Fruit fly (Drosophila melanogaster) whole organism, embryonic: ENCODE results near the gene GAPsec.

Source experiments
- Atf6 ChIP-seq: fragments of 200-800 bp; sonication (Bioruptor generic); IDR thresholded peaks from 2 replicates; pipeline ENCODE4 v1.3.6; 2022; ENCODE audit warnings: missing biosample characterization, missing genetic modification characterization
- BEAF-32 ChIP-seq: fragments of 200-800 bp; sonication (Bioruptor generic); optimal IDR thresholded peaks from 3 replicates; lab custom pipeline; 2017; ENCODE audit warnings: missing biosample characterization, missing genetic modification characterization, mild to moderate bottlenecking, moderate library complexity, missing genetic modification reagents
- Bgb ChIP-seq: fragments of 200-800 bp; sonication (Bioruptor generic); IDR thresholded peaks from 2 replicates; pipeline ENCODE4 v1.3.6; 2022; ENCODE audit warnings: missing biosample characterization, missing genetic modification characterization; ENCODE audit not compliant: partially characterized antibody
- Bteb2 ChIP-seq: fragments of 200-800 bp; sonication (Bioruptor generic); optimal IDR thresholded peaks from 2 replicates; lab custom pipeline; 2016; ENCODE audit warnings: missing biosample characterization, missing genetic modification characterization
- CG10543 ChIP-seq: fragments of 200-800 bp; sonication (Bioruptor generic); optimal IDR thresholded peaks from 3 replicates; lab custom pipeline; 2017; ENCODE audit warnings: missing biosample characterization, mild to moderate bottlenecking, missing genetic modification characterization, moderate library complexity
- CG13287 ChIP-seq: fragments of 200-800 bp; sonication (Bioruptor generic); IDR thresholded peaks from 2 replicates; pipeline ENCODE4 v1.3.6; 2022; ENCODE audit warnings: missing biosample characterization, missing genetic modification characterization; ENCODE audit not compliant: partially characterized antibody
- CG15514 ChIP-seq: fragments of 200-800 bp; sonication (Bioruptor generic); optimal IDR thresholded peaks from 3 replicates; lab custom pipeline; 2017; ENCODE audit warnings: missing biosample characterization, missing genetic modification characterization, mild to moderate bottlenecking, moderate library complexity, missing genetic modification reagents
- CG1602 ChIP-seq: fragments of 200-800 bp; sonication (Bioruptor generic); optimal IDR thresholded peaks from 3 replicates; lab custom pipeline; 2016; ENCODE audit warnings: missing biosample characterization, missing genetic modification characterization
- CG1603 ChIP-seq: fragments of 200-800 bp; sonication (Bioruptor generic); optimal IDR thresholded peaks from 2 replicates; lab custom pipeline; 2019; ENCODE audit warnings: missing biosample characterization, mild to moderate bottlenecking, missing genetic modification characterization, moderate library complexity
- CG16813 ChIP-seq: fragments of 200-800 bp; sonication (Bioruptor generic); IDR thresholded peaks from 3 replicates; pipeline ENCODE4 v1.3.6; 2022; ENCODE audit warnings: missing biosample characterization, missing genetic modification characterization; ENCODE audit not compliant: partially characterized antibody
- CG2116 ChIP-seq: fragments of 200-800 bp; sonication (Bioruptor generic); optimal IDR thresholded peaks from 3 replicates; lab custom pipeline; 2018; ENCODE audit warnings: missing biosample characterization, mild to moderate bottlenecking, missing genetic modification characterization
- CG2712 ChIP-seq: fragments of 200-800 bp; optimal IDR thresholded peaks from 3 replicates; lab custom pipeline; 2019; ENCODE audit warnings: missing biosample characterization, mild to moderate bottlenecking, missing genetic modification characterization, moderate library complexity
- CG3847 ChIP-seq: fragments of 200-800 bp; sonication (Bioruptor generic); IDR thresholded peaks from 2 replicates; pipeline ENCODE4 v1.3.6; 2022; ENCODE audit warnings: missing biosample characterization, missing genetic modification characterization
- CG6689 ChIP-seq: fragments of 200-800 bp; sonication (Bioruptor generic); IDR thresholded peaks from 2 replicates; pipeline ENCODE4 v1.3.6; 2022; ENCODE audit warnings: missing biosample characterization, missing genetic modification characterization
- CG8089 ChIP-seq: fragments of 200-800 bp; sonication (Bioruptor generic); optimal IDR thresholded peaks from 3 replicates; lab custom pipeline; 2016; ENCODE audit warnings: missing biosample characterization, missing genetic modification characterization
- CG8290 ChIP-seq, 3 experiments: fragments of 200-800 bp; sonication (Bioruptor generic); optimal IDR thresholded peaks; 2 replicates each; lab custom pipeline; 2016 to 2019; ENCODE audit warnings: missing biosample characterization in 3 of 3, missing genetic modification characterization in 3 of 3, mild to moderate bottlenecking in 2 of 3, moderate library complexity in 1 of 3
- CG9797 ChIP-seq: fragments of 200-800 bp; sonication (Bioruptor generic); optimal IDR thresholded peaks from 3 replicates; lab custom pipeline; 2018; ENCODE audit warnings: missing biosample characterization, mild to moderate bottlenecking, missing genetic modification characterization
- CHES-1-like ChIP-seq: fragments of 200-800 bp; sonication (Bioruptor generic); optimal IDR thresholded peaks from 2 replicates; lab custom pipeline; 2016; ENCODE audit warnings: missing biosample characterization, missing genetic modification characterization
- Dll ChIP-seq: fragments of 200-800 bp; sonication (Bioruptor generic); IDR thresholded peaks from 4 replicates; pipeline ENCODE4 v1.3.6; 2022; ENCODE audit warnings: missing biosample characterization, missing genetic modification characterization; ENCODE audit not compliant: partially characterized antibody
- Dp ChIP-seq: fragments of 200-800 bp; sonication (Bioruptor generic); optimal IDR thresholded peaks from 2 replicates; lab custom pipeline; 2018; ENCODE audit warnings: missing biosample characterization, mild to moderate bottlenecking, missing genetic modification characterization, moderate library complexity
- E2f1 ChIP-seq: fragments of 200-800 bp; sonication (Bioruptor generic); IDR thresholded peaks from 2 replicates; pipeline ENCODE4 v1.3.6; 2022; ENCODE audit warnings: missing biosample characterization, missing genetic modification characterization
- Ets97D ChIP-seq: fragments of 200-800 bp; sonication (Bioruptor generic); optimal IDR thresholded peaks from 3 replicates; lab custom pipeline; 2016; ENCODE audit warnings: missing biosample characterization, missing genetic modification characterization
- Gug ChIP-seq: fragments of 200-800 bp; sonication (Bioruptor generic); IDR thresholded peaks from 4 replicates; pipeline ENCODE4 v1.3.6; 2022; ENCODE audit warnings: missing biosample characterization, missing genetic modification characterization
- Hr51 ChIP-seq, 2 experiments: fragments of 200-800 bp; sonication (Bioruptor generic); optimal IDR thresholded peaks; 2 replicates in 1 of 2; 3 replicates in 1 of 2; lab custom pipeline; 2016 to 2018; ENCODE audit warnings: missing biosample characterization in 2 of 2, missing genetic modification characterization in 2 of 2, mild to moderate bottlenecking in 1 of 2, moderate library complexity in 1 of 2
- MBD-R2 ChIP-seq: fragments of 200-800 bp; sonication (Bioruptor generic); IDR thresholded peaks from 2 replicates; pipeline ENCODE4 v1.3.6; 2022; ENCODE audit warnings: missing biosample characterization, missing genetic modification characterization
- Nf-YA ChIP-seq: fragments of 200-800 bp; sonication (Bioruptor generic); IDR thresholded peaks from 2 replicates; pipeline ENCODE4 v1.3.6; 2022; ENCODE audit warnings: missing biosample characterization, missing genetic modification characterization
- Pdp1 ChIP-seq, 2 experiments: fragments of 200-800 bp; sonication (Bioruptor generic); optimal IDR thresholded peaks; 3 replicates each; lab custom pipeline; 2016; ENCODE audit warnings: missing biosample characterization in 2 of 2, missing genetic modification characterization in 2 of 2, mild to moderate bottlenecking in 1 of 2, moderate library complexity in 1 of 2
- Scr ChIP-seq: fragments of 200-800 bp; sonication (Bioruptor generic); IDR thresholded peaks from 2 replicates; pipeline ENCODE4 v1.3.6; 2022; ENCODE audit warnings: missing biosample characterization, missing genetic modification characterization; ENCODE audit not compliant: partially characterized antibody
- Stat92E ChIP-seq, 3 experiments: fragments of >200 bp in 2 of 3; fragments of 200-800 bp in 1 of 3; sonication (Bioruptor generic) in 1 of 3; optimal IDR thresholded peaks; 2 replicates each; lab custom pipeline; 2017 to 2019; ENCODE audit warnings: missing biosample characterization in 3 of 3, missing genetic modification characterization in 3 of 3, mild to moderate bottlenecking in 1 of 3, moderate library complexity in 1 of 3
- Trl ChIP-seq, 3 experiments: fragments of >200 bp in 2 of 3; fragments of 200-800 bp in 1 of 3; sonication (Bioruptor generic) in 1 of 3; optimal IDR thresholded peaks; 2 replicates in 1 of 3; 3 replicates in 2 of 3; lab custom pipeline; 2016 to 2017; ENCODE audit warnings: missing biosample characterization in 1 of 3, missing genetic modification characterization in 1 of 3
- YL-1 ChIP-seq: fragments of 200-800 bp; sonication (Bioruptor generic); optimal IDR thresholded peaks from 3 replicates; lab custom pipeline; 2017; ENCODE audit warnings: missing biosample characterization, mild to moderate bottlenecking, missing genetic modification characterization
- amos ChIP-seq: fragments of 200-800 bp; sonication (Bioruptor generic); IDR thresholded peaks from 2 replicates; pipeline ENCODE4 v1.3.6; 2022; ENCODE audit warnings: missing biosample characterization, missing genetic modification characterization; ENCODE audit not compliant: partially characterized antibody
- bbx ChIP-seq: fragments of 200-800 bp; sonication (Bioruptor generic); IDR thresholded peaks from 2 replicates; pipeline ENCODE4 v1.3.6; 2022; ENCODE audit warnings: missing biosample characterization, missing genetic modification characterization; ENCODE audit not compliant: partially characterized antibody
- crp ChIP-seq, 2 experiments: fragments of 200-800 bp; sonication (Bioruptor generic); optimal IDR thresholded peaks; 2 replicates in 1 of 2; 3 replicates in 1 of 2; lab custom pipeline; 2017; ENCODE audit warnings: missing biosample characterization in 2 of 2, missing genetic modification characterization in 2 of 2, mild to moderate bottlenecking in 1 of 2, moderate library complexity in 1 of 2
- dati ChIP-seq: fragments of 200-800 bp; sonication (Bioruptor generic); IDR thresholded peaks from 2 replicates; pipeline ENCODE4 v1.3.6; 2022; ENCODE audit warnings: missing biosample characterization, missing genetic modification characterization
- dm ChIP-seq: fragments of 200-800 bp; sonication (Bioruptor generic); optimal IDR thresholded peaks from 3 replicates; lab custom pipeline; 2016; ENCODE audit warnings: missing biosample characterization, missing genetic modification characterization
- gfzf ChIP-seq: fragments of 200-800 bp; sonication (Bioruptor generic); optimal IDR thresholded peaks from 2 replicates; lab custom pipeline; 2016; ENCODE audit warnings: missing biosample characterization, mild to moderate bottlenecking, missing genetic modification characterization, moderate library complexity
- phol ChIP-seq: fragments of 200-800 bp; sonication (Bioruptor generic); optimal IDR thresholded peaks from 3 replicates; lab custom pipeline; 2018; ENCODE audit warnings: missing biosample characterization, mild to moderate bottlenecking, missing genetic modification characterization, moderate library complexity
- pzg ChIP-seq: fragments of 200-800 bp; sonication (Bioruptor generic); optimal IDR thresholded peaks from 3 replicates; lab custom pipeline; 2018; ENCODE audit warnings: missing biosample characterization, mild to moderate bottlenecking, missing genetic modification characterization, moderate library complexity
- sens ChIP-seq: fragments of 200-800 bp; sonication (Bioruptor generic); peaks from one replicate; lab custom pipeline; 2016; ENCODE audit warnings: missing biosample characterization, missing genetic modification characterization
- so ChIP-seq: fragments of 200-800 bp; sonication (Bioruptor generic); IDR thresholded peaks from 3 replicates; pipeline ENCODE4 v1.3.6; 2022; ENCODE audit warnings: missing biosample characterization, missing genetic modification characterization
- tin ChIP-seq: fragments of 200-800 bp; sonication (Bioruptor generic); optimal IDR thresholded peaks from 3 replicates; lab custom pipeline; 2016; ENCODE audit warnings: missing biosample characterization, missing genetic modification characterization
- unc-4 ChIP-seq: fragments of 200-800 bp; sonication (Bioruptor generic); IDR thresholded peaks from 2 replicates; pipeline ENCODE4 v1.3.6; 2022; ENCODE audit warnings: missing biosample characterization, missing genetic modification characterization; ENCODE audit not compliant: partially characterized antibody

The GAPsec gene

DNA sequence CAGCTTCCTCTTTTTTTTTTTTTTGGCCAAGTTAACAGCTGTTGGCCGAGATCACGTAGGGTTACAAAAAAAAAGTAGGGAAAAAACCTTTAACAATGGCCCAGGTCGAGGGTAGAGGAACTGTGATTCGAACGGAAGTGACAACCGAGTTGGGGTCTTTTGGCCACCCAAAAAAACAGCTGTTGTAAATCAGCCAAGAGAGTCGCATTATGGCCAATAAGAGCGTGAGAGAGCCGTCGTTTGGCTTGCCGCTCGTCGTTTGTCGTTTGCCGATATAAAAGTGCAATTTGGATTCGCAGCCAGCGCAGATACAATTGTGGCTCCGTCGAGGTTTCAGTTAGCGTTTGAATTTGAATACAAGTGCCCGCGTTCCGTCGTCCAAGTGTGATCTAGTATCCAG is 16.4 kb upstream of the GAPsec start, which contains the start of gene Cpr66D:
Cpr66D (plus strand) TSS at position 301 of the 400 bp plus-strand sequence.
- TF ChIP-seq Hr51 (GFP tag; optimal IDR thresholded peaks at IDR 0.05; lab: Kevin White, UChicago) (no peak), Trl (optimal IDR thresholded peaks at IDR 0.05; lab: Kevin White, UChicago) (peak in 1 of 2 experiments; percentile 2), Trl (GFP tag; optimal IDR thresholded peaks at IDR 0.05; lab: Kevin White, UChicago) (no peak), dati (no peak), tin (GFP tag; lab: Kevin White, UChicago) (no peak)

DNA sequence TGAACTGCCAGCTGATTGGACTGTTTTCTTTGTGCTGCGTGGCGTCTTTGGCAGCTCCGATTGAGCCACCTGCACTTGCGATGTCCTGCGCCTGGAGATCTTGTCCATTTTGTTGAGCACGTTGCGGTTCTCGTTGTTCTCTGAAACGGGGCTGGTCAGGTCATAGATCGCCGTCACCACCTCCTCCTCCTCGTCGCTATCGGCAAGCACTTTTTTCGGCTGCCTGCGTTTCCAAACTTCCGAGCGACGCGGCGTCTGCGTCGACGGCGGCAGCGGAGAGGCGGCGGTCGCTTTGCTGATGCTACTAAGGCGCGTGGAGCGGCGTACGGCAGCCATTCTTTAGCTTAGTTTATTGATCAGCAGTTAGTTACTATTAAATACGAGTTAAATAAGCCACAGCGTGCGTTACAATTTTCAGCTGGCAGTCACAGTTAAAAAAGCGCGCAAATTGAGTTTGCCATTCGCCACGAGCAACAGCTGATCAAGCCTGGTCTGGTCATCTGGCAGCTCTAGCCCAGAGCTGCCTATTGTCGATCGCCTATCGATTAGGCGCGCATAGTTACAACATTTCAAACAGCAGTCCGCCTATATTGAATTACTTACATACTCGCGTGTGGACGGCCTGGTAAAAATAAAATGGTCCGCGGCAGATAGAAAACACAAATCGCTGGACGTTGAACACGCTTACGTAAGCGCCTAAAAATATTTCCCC is 10.1 kb upstream of the GAPsec start, which contains the start of gene Cdc6:
Cdc6 (minus strand) TSS at position 456 of the 712 bp plus-strand sequence.
- peak; percentile 60; the same call in 1 of the 3 replicates for TF ChIP-seq so (GFP tag; lab: Robert Waterston, UW)
- peak; percentile 82 for TF ChIP-seq MBD-R2 (GFP tag; lab: Robert Waterston, UW)
- TF ChIP-seq phol (tag; lab: Kevin White, UChicago) = peak; percentile 13
- peak; percentile 59; the same call in 3 of the 4 replicates for TF ChIP-seq Dll (GFP tag; lab: Robert Waterston, UW)
- TF ChIP-seq CG2116 (GFP tag; lab: Kevin White, UChicago) = peak; percentile 99
- TF ChIP-seq BEAF-32 (GFP tag; lab: Kevin White, UChicago) = peak; percentile 46
- TF ChIP-seq Dp = peak; percentile 99
- TF ChIP-seq CG10543 (GFP tag; lab: Kevin White, UChicago) = no peak
- TF ChIP-seq Bgb (GFP tag; lab: Robert Waterston, UW) = peak; percentile 46; the same call in 1 of the 2 replicates
- TF ChIP-seq Pdp1 (GFP tag; optimal IDR thresholded peaks at IDR 0.05; lab: Kevin White, UChicago) = peak in 1 of 2 experiments; percentile 81
- TF ChIP-seq CG8089 (GFP tag; lab: Kevin White, UChicago) = no peak
- peak; percentile 20; the same call in 1 of the 2 replicates for TF ChIP-seq unc-4 (GFP tag; lab: Robert Waterston, UW)
- peak; percentile 82 to 96 for TF ChIP-seq crp (GFP tag; optimal IDR thresholded peaks at IDR 0.05; lab: Kevin White, UChicago)
- peak; percentile 70; the same call in 1 of the 2 replicates for TF ChIP-seq E2f1 (GFP tag; lab: Robert Waterston, UW)
- TF ChIP-seq Ets97D (GFP tag; lab: Kevin White, UChicago) = peak; percentile 20
- TF ChIP-seq CG3847 = peak; percentile 19; the same call in 1 of the 2 replicates
- peak; percentile 11 for TF ChIP-seq gfzf (GFP tag; lab: Kevin White, UChicago)
- TF ChIP-seq dati = no peak
- peak; percentile 4 for TF ChIP-seq CHES-1-like (GFP tag; lab: Kevin White, UChicago)
- peak; percentile 25 for TF ChIP-seq CG15514
- TF ChIP-seq CG16813 (GFP tag; lab: Robert Waterston, UW) = peak; percentile 22; the same call in 1 of the 3 replicates
- TF ChIP-seq Nf-YA (GFP tag; lab: Robert Waterston, UW) = no peak
- no peak for TF ChIP-seq Bteb2 (GFP tag; lab: Kevin White, UChicago)
- TF ChIP-seq dm (GFP tag; lab: Kevin White, UChicago) = peak; percentile 36
- TF ChIP-seq pzg (GFP tag; lab: Kevin White, UChicago) = peak; percentile 83
- TF ChIP-seq CG13287 (GFP tag; lab: Robert Waterston, UW) = peak; percentile 53
- TF ChIP-seq CG1602 (GFP tag; lab: Kevin White, UChicago) = no peak
- no peak for TF ChIP-seq CG8290 (GFP tag; optimal IDR thresholded peaks at IDR 0.05; lab: Kevin White, UChicago)
- TF ChIP-seq CG8290 (tag; optimal IDR thresholded peaks at IDR 0.05; lab: Kevin White, UChicago) = peak in 1 of 2 experiments; percentile 15
- peak; percentile 71 for TF ChIP-seq CG1603 (tag; lab: Kevin White, UChicago)
- TF ChIP-seq sens (GFP tag; lab: Kevin White, UChicago) = peak; percentile 17
- TF ChIP-seq amos (GFP tag; lab: Robert Waterston, UW) = peak; percentile 48; the same call in 1 of the 2 replicates
- TF ChIP-seq CG6689 (GFP tag; lab: Robert Waterston, UW) = no peak
- peak; percentile 3 for TF ChIP-seq CG2712
- peak; percentile 53; the same call in 1 of the 2 replicates for TF ChIP-seq bbx (GFP tag; lab: Robert Waterston, UW)
- TF ChIP-seq Gug (GFP tag; lab: Robert Waterston, UW) = no peak
- peak; percentile 29 for TF ChIP-seq CG9797
- peak; percentile 25 for TF ChIP-seq YL-1
- TF ChIP-seq Atf6 = no peak
- peak; percentile 34; the same call in 1 of the 2 replicates for TF ChIP-seq Scr (GFP tag; lab: Robert Waterston, UW)
- peak in 1 of 3 experiments; percentile 46 for TF ChIP-seq Stat92E (GFP tag; optimal IDR thresholded peaks at IDR 0.05; lab: Kevin White, UChicago)
